Fruit fly (Drosophila melanogaster) whole organism, adult: ENCODE results near the gene msi.

Experiments used
- CG12768 ChIP-seq: fragments of 200-800 bp; sonication (Bioruptor generic); optimal IDR thresholded peaks from 2 replicates; lab custom pipeline; 2017; ENCODE audit warnings: missing biosample characterization, missing genetic modification characterization, mild to moderate bottlenecking, moderate library complexity, missing genetic modification reagents
- CG14711 ChIP-seq: fragments of 200-800 bp; sonication (Bioruptor generic); optimal IDR thresholded peaks from 2 replicates; lab custom pipeline; 2018; ENCODE audit warnings: missing biosample characterization, mild to moderate bottlenecking, missing genetic modification characterization, moderate library complexity
- CG33017 ChIP-seq: fragments of 200-800 bp; sonication (Bioruptor generic); optimal IDR thresholded peaks from 2 replicates; lab custom pipeline; 2018; ENCODE audit warnings: missing biosample characterization, mild to moderate bottlenecking, missing genetic modification characterization, moderate library complexity
- CG5204 ChIP-seq: fragments of 200-800 bp; sonication (Bioruptor generic); optimal IDR thresholded peaks from 2 replicates; lab custom pipeline; 2016; ENCODE audit warnings: missing biosample characterization, missing genetic modification characterization
- CG7045 ChIP-seq: fragments of 200-800 bp; sonication (Bioruptor generic); optimal IDR thresholded peaks from 2 replicates; lab custom pipeline; 2017; ENCODE audit warnings: missing biosample characterization, mild to moderate bottlenecking, missing genetic modification characterization
- CG7101 ChIP-seq: fragments of 200-800 bp; sonication (Bioruptor generic); optimal IDR thresholded peaks from 2 replicates; lab custom pipeline; 2018; ENCODE audit warnings: missing biosample characterization, mild to moderate bottlenecking, missing genetic modification characterization, moderate library complexity
- Crg-1 ChIP-seq: fragments of 200-800 bp; sonication (Bioruptor generic); optimal IDR thresholded peaks from 2 replicates; lab custom pipeline; 2016; ENCODE audit warnings: missing biosample characterization, missing genetic modification characterization
- bab1 ChIP-seq: fragments of 200-800 bp; sonication (Bioruptor generic); optimal IDR thresholded peaks from 3 replicates; lab custom pipeline; 2019; ENCODE audit warnings: missing biosample characterization, mild to moderate bottlenecking, missing genetic modification characterization, moderate library complexity
- kay ChIP-seq: fragments of 200-800 bp; sonication (Bioruptor generic); peaks from one replicate; lab custom pipeline; 2016; ENCODE audit warnings: missing biosample characterization, missing genetic modification characterization, borderline replicate concordance
- pad ChIP-seq: fragments of 200-800 bp; sonication (Bioruptor generic); optimal IDR thresholded peaks from 3 replicates; lab custom pipeline; 2017; ENCODE audit warnings: missing biosample characterization, missing genetic modification characterization, mild to moderate bottlenecking, moderate library complexity, missing genetic modification reagents
- tj ChIP-seq: fragments of 200-800 bp; sonication (Bioruptor generic); optimal IDR thresholded peaks from 3 replicates; lab custom pipeline; 2017; ENCODE audit warnings: missing biosample characterization, mild to moderate bottlenecking, missing genetic modification characterization, moderate library complexity
- toe ChIP-seq: fragments of 200-800 bp; sonication (Bioruptor generic); optimal IDR thresholded peaks from 2 replicates; lab custom pipeline; 2016; ENCODE audit warnings: missing biosample characterization, missing genetic modification characterization

dm6 chr3R:25490375-25490774 is 25.5 kb upstream of the msi start:
- TF ChIP-seq Crg-1 (no peak), CG12768 (GFP tag; lab: Kevin White, UChicago) (no peak), pad (GFP tag; lab: Kevin White, UChicago) (no peak), kay (peak; percentile 98), CG7101 (no peak), toe (GFP tag; lab: Kevin White, UChicago) (peak; percentile 16), CG7045 (GFP tag; lab: Kevin White, UChicago) (no peak), CG14711 (tag; lab: Kevin White, UChicago) (no peak), bab1 (GFP tag; lab: Kevin White, UChicago) (no peak), tj (GFP tag; lab: Kevin White, UChicago) (no peak), CG33017 (tag; lab: Kevin White, UChicago) (no peak), CG5204 (GFP tag; lab: Kevin White, UChicago) (peak; percentile 17)
